Worm (Caenorhabditis elegans) whole organism, L1 larva: ENCODE results near the gene cdr-2.

Source experiments
- F16B12.6 ChIP-seq: fragments of 150-350 bp; optimal IDR thresholded peaks from 2 replicates; lab custom pipeline; 2014; ENCODE audit warnings: missing biosample characterization, missing genetic modification characterization
- Y116A8C.19 ChIP-seq: sonication (generic microtip); optimal IDR thresholded peaks from 2 replicates; lab custom pipeline; 2016; ENCODE audit warnings: missing compliant biosample characterization, missing genetic modification characterization, borderline replicate concordance
- ama-1 ChIP-seq: fragments of 150-350 bp; optimal IDR thresholded peaks from 2 replicates; lab custom pipeline; 2014
- ceh-82 ChIP-seq, 3 experiments: fragments of 150-350 bp in 1 of 3; sonication (generic microtip) in 2 of 3; optimal IDR thresholded peaks; 2 replicates each; lab custom pipeline; 2014 to 2017; ENCODE audit warnings: missing biosample characterization in 3 of 3, missing genetic modification characterization in 3 of 3
- fos-1 ChIP-seq: fragments of 150-350 bp; optimal IDR thresholded peaks from 2 replicates; lab custom pipeline; 2014; ENCODE audit warnings: missing biosample characterization, missing genetic modification characterization
- jun-1 ChIP-seq: fragments of 150-350 bp; optimal IDR thresholded peaks from 2 replicates; lab custom pipeline; 2014; ENCODE audit warnings: missing biosample characterization, missing genetic modification reagents, missing genetic modification characterization
- lin-13 ChIP-seq: fragments of 150-350 bp; optimal IDR thresholded peaks from 2 replicates; lab custom pipeline; 2014; ENCODE audit warnings: missing biosample characterization, missing genetic modification reagents, missing genetic modification characterization
- lin-39 ChIP-seq: fragments of 150-350 bp; optimal IDR thresholded peaks from 2 replicates; lab custom pipeline; 2014; ENCODE audit warnings: missing biosample characterization, missing genetic modification reagents, missing genetic modification characterization
- lsy-2 ChIP-seq, 2 experiments: fragments of 150-350 bp; optimal IDR thresholded peaks; 2 replicates each; lab custom pipeline; 2014; ENCODE audit warnings: missing biosample characterization in 2 of 2, missing genetic modification characterization in 2 of 2
- nhr-77 ChIP-seq: fragments of 150-350 bp; optimal IDR thresholded peaks from 2 replicates; lab custom pipeline; 2014; ENCODE audit warnings: missing biosample characterization, missing genetic modification characterization
- sup-37 ChIP-seq: fragments of 200-800 bp; sonication (Bioruptor generic); optimal IDR thresholded peaks from 2 replicates; lab custom pipeline; 2018; ENCODE audit warnings: mild to moderate bottlenecking, missing genetic modification characterization, missing compliant biosample characterization
- xbp-1 ChIP-seq: sonication (generic microtip); optimal IDR thresholded peaks from 2 replicates; lab custom pipeline; 2016; ENCODE audit warnings: missing genetic modification characterization, missing compliant biosample characterization

DNA sequence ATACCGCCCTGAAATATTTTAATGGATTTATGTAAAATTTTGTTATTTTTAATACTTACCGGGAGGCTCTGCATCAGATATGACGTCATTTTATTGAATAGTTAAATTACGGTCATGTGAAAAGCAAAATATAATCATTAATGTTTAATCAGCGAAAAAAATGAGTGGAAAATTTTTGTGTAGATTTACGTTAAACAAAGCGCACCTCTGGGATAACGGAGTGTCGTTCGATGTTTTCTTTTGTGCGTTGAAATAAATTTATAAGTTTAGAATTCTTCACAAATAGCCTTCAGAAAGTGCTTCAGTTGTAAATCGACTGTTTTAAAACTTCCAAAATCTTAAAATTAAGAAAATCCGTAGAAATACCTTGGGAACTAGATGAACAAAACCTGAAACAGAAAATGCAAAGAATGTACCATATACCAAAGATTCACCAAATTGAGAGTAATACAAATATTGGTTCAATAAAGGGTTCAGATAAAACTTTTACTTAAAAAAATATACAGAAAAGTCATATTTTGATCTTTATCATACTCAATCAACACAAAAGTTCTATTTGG lies 14.8 kb downstream of the cdr-2 start, which contains the start of the genes K01D12.20 and miga-1:
- TF ChIP-seq ama-1 (lab: Kevin White, UChicago) (no peak), F16B12.6 (tag; lab: Kevin White, UChicago) (no peak), xbp-1 (tag; lab: Kevin White, UChicago) (peak; percentile 32), sup-37 (GFP tag; lab: Kevin White, UChicago) (no peak), lin-39 (tag; lab: Kevin White, UChicago) (no peak), lsy-2 (tag; optimal IDR thresholded peaks at IDR 0.05; lab: Kevin White, UChicago) (peak; percentile 55 to 62), ceh-82 (tag; optimal IDR thresholded peaks at IDR 0.05; lab: Kevin White, UChicago) (peak in 2 of 3 experiments; percentile 8 to 11), lin-13 (GFP tag; lab: Kevin White, UChicago) (no peak), jun-1 (tag; lab: Kevin White, UChicago) (no peak), nhr-77 (no peak), fos-1 (no peak), Y116A8C.19 (no peak)
